Worm (Caenorhabditis elegans) whole organism, L4 larva: ENCODE data around the gene pigw-1.

Source experiments
- D1046.2 ChIP-seq: fragments of 200-800 bp; sonication (Bioruptor generic); IDR thresholded peaks from 2 replicates; pipeline ENCODE4 v1.3.6; 2022; ENCODE audit warnings: missing genetic modification characterization, missing compliant biosample characterization
- T26A8.4 ChIP-seq: fragments of 200-800 bp; sonication (Bioruptor generic); IDR thresholded peaks from 2 replicates; pipeline ENCODE4 v1.3.6; 2022; ENCODE audit warnings: missing genetic modification characterization, missing compliant biosample characterization
- Y48G9A.11 ChIP-seq: fragments of 200-800 bp; sonication (Bioruptor generic); IDR thresholded peaks from 2 replicates; pipeline ENCODE4 v1.3.6; 2022; ENCODE audit warnings: missing genetic modification reagents, missing genetic modification characterization, missing compliant biosample characterization
- Y75B8A.6 ChIP-seq: fragments of 200-800 bp; sonication (Bioruptor generic); IDR thresholded peaks from 2 replicates; pipeline ENCODE4 v1.3.6; 2022; ENCODE audit warnings: missing genetic modification reagents, missing genetic modification characterization, missing compliant biosample characterization
- ZK546.5 ChIP-seq, 2 experiments: sonication (generic microtip); optimal IDR thresholded peaks; 2 replicates each; lab custom pipeline; 2017; ENCODE audit warnings: missing biosample characterization in 2 of 2, missing genetic modification characterization in 2 of 2
- aly-2 ChIP-seq: sonication (generic microtip); optimal IDR thresholded peaks from 2 replicates; lab custom pipeline; 2018; ENCODE audit warnings: missing biosample characterization, missing genetic modification characterization
- ama-1 ChIP-seq: fragments of 150-350 bp; optimal IDR thresholded peaks from 2 replicates; lab custom pipeline; 2014; ENCODE audit warnings: inconsistent platforms, mixed read lengths
- arid-1 ChIP-seq: fragments of 200-800 bp; sonication (Bioruptor generic); conservative IDR thresholded peaks from 2 replicates; pipeline ENCODE4 v1.3.6; 2022; ENCODE audit warnings: missing genetic modification reagents, missing genetic modification characterization, missing compliant biosample characterization
- attf-4 ChIP-seq: sonication (generic microtip); optimal IDR thresholded peaks from 3 replicates; lab custom pipeline; 2017; ENCODE audit warnings: missing biosample characterization, missing genetic modification characterization
- ceh-28 ChIP-seq: fragments of 150-350 bp; optimal IDR thresholded peaks from 2 replicates; lab custom pipeline; 2014; ENCODE audit warnings: missing biosample characterization, missing genetic modification reagents, missing genetic modification characterization
- ceh-44 ChIP-seq: fragments of 200-800 bp; sonication (Bioruptor generic); IDR thresholded peaks from 2 replicates; pipeline ENCODE4 v1.3.6; 2022; ENCODE audit warnings: missing genetic modification reagents, missing genetic modification characterization, missing compliant biosample characterization
- ceh-62 ChIP-seq: sonication (generic microtip); optimal IDR thresholded peaks from 2 replicates; lab custom pipeline; 2017; ENCODE audit warnings: missing biosample characterization, missing genetic modification characterization
- daf-19 ChIP-seq: fragments of 200-800 bp; sonication (Bioruptor generic); conservative IDR thresholded peaks from 2 replicates; pipeline ENCODE4 v1.3.6; 2022; ENCODE audit warnings: missing genetic modification characterization, missing compliant biosample characterization
- daf-8 ChIP-seq: fragments of 200-800 bp; sonication (Bioruptor generic); IDR thresholded peaks from 2 replicates; pipeline ENCODE4 v1.3.6; 2022; ENCODE audit warnings: missing genetic modification characterization, missing compliant biosample characterization
- dmd-8 ChIP-seq: fragments of 200-800 bp; sonication (Bioruptor generic); IDR thresholded peaks from 2 replicates; pipeline ENCODE4 v1.3.6; 2022; ENCODE audit warnings: missing genetic modification characterization, missing compliant biosample characterization
- fkh-10 ChIP-seq: fragments of 150-350 bp; optimal IDR thresholded peaks from 2 replicates; lab custom pipeline; 2014; ENCODE audit warnings: missing biosample characterization, missing genetic modification reagents, missing genetic modification characterization
- gei-8 ChIP-seq: fragments of 200-800 bp; sonication (Bioruptor generic); optimal IDR thresholded peaks from 2 replicates; lab custom pipeline; 2018; ENCODE audit warnings: mild to moderate bottlenecking, missing genetic modification characterization, missing compliant biosample characterization
- hif-1 ChIP-seq, 2 experiments: sonication (generic microtip); optimal IDR thresholded peaks; 2 replicates each; lab custom pipeline; 2016 to 2017; ENCODE audit warnings: missing compliant biosample characterization in 2 of 2, missing genetic modification characterization in 2 of 2, missing genetic modification reagents in 2 of 2, missing genotype in 2 of 2, mild to moderate bottlenecking in 1 of 2
- hlh-11 ChIP-seq: fragments of 200-800 bp; sonication (Bioruptor generic); optimal IDR thresholded peaks from 2 replicates; lab custom pipeline; 2018; ENCODE audit warnings: mild to moderate bottlenecking, missing genetic modification characterization, missing compliant biosample characterization
- hlh-30 ChIP-seq: sonication (generic microtip); optimal IDR thresholded peaks from 2 replicates; lab custom pipeline; 2017; ENCODE audit warnings: antibody characterized with exemption, mild to moderate bottlenecking, missing genetic modification characterization, missing compliant biosample characterization; ENCODE audit not compliant: insufficient read depth
- hmg-1.1 ChIP-seq: fragments of 200-800 bp; sonication (Bioruptor generic); IDR thresholded peaks from 2 replicates; pipeline ENCODE4 v1.3.6; 2022; ENCODE audit warnings: missing genetic modification reagents, missing genetic modification characterization, missing compliant biosample characterization
- jun-1 ChIP-seq: fragments of 150-350 bp; optimal IDR thresholded peaks from 2 replicates; lab custom pipeline; 2014; ENCODE audit warnings: missing biosample characterization, missing genetic modification reagents, missing genetic modification characterization
- lin-15B ChIP-seq: fragments of 150-350 bp; sonication (generic microtip); optimal IDR thresholded peaks from 3 replicates; lab custom pipeline; 2014; ENCODE audit warnings: missing biosample characterization, missing genetic modification characterization
- lin-38 ChIP-seq: fragments of 200-800 bp; sonication (Bioruptor generic); IDR thresholded peaks from 2 replicates; pipeline ENCODE4 v1.3.6; 2022; ENCODE audit warnings: missing genetic modification reagents, missing genetic modification characterization, missing compliant biosample characterization
- lsy-2 ChIP-seq, 2 experiments: fragments of 150-350 bp in 1 of 2; sonication (generic microtip) in 1 of 2; optimal IDR thresholded peaks; 2 replicates each; lab custom pipeline; 2014 to 2017; ENCODE audit warnings: missing biosample characterization in 2 of 2, missing genetic modification characterization in 2 of 2
- madf-5 ChIP-seq, 2 experiments: fragments of 200-800 bp; sonication (Bioruptor generic); IDR thresholded peaks; 2 replicates each; pipeline ENCODE4 v1.3.6; 2022; ENCODE audit warnings: missing compliant biosample characterization in 2 of 2, missing genetic modification characterization in 2 of 2
- madf-9 ChIP-seq: fragments of 200-800 bp; sonication (Bioruptor generic); conservative IDR thresholded peaks from 2 replicates; pipeline ENCODE4 v1.3.6; 2022; ENCODE audit warnings: missing genetic modification reagents, missing genetic modification characterization, missing compliant biosample characterization
- mdt-29 ChIP-seq: fragments of 200-800 bp; sonication (Bioruptor generic); IDR thresholded peaks from 2 replicates; pipeline ENCODE4 v1.3.6; 2022; ENCODE audit warnings: missing genetic modification reagents, missing genetic modification characterization, missing compliant biosample characterization
- mes-2 ChIP-seq: sonication (generic microtip); optimal IDR thresholded peaks from 2 replicates; lab custom pipeline; 2016; ENCODE audit warnings: missing genotype, mild to moderate bottlenecking, missing genetic modification characterization, missing compliant biosample characterization; ENCODE audit not compliant: poor library complexity, severe bottlenecking
- mxl-2 ChIP-seq: fragments of 200-800 bp; sonication (Bioruptor generic); conservative IDR thresholded peaks from 2 replicates; pipeline ENCODE4 v1.3.6; 2022; ENCODE audit warnings: missing genetic modification reagents, missing genetic modification characterization, missing compliant biosample characterization
- nhr-11 ChIP-seq: fragments of 150-350 bp; optimal IDR thresholded peaks from 2 replicates; lab custom pipeline; 2014; ENCODE audit warnings: missing biosample characterization, missing genetic modification characterization
- nhr-237 ChIP-seq: sonication (generic microtip); optimal IDR thresholded peaks from 2 replicates; lab custom pipeline; 2017; ENCODE audit warnings: missing biosample characterization, missing genetic modification characterization
- nhr-28 ChIP-seq: fragments of 150-350 bp; optimal IDR thresholded peaks from 2 replicates; lab custom pipeline; 2014; ENCODE audit warnings: missing biosample characterization, missing genetic modification characterization
- nhr-42 ChIP-seq: fragments of 200-800 bp; sonication (Bioruptor generic); IDR thresholded peaks from 2 replicates; pipeline ENCODE4 v1.3.6; 2022; ENCODE audit warnings: missing genetic modification characterization, missing compliant biosample characterization
- nhr-6 ChIP-seq: fragments of 150-350 bp; optimal IDR thresholded peaks from 2 replicates; lab custom pipeline; 2014; ENCODE audit warnings: missing biosample characterization, missing genetic modification characterization
- nhr-76 ChIP-seq: fragments of 150-350 bp; optimal IDR thresholded peaks from 2 replicates; lab custom pipeline; 2014; ENCODE audit warnings: missing biosample characterization, missing genetic modification characterization
- nhr-77 ChIP-seq: fragments of 150-350 bp; optimal IDR thresholded peaks from 2 replicates; lab custom pipeline; 2014; ENCODE audit warnings: missing biosample characterization, missing genetic modification characterization
- pha-4 ChIP-seq, 2 experiments: fragments of 150-350 bp in 1 of 2; fragments of 200-800 bp in 1 of 2; sonication (Bioruptor generic) in 1 of 2; IDR thresholded peaks in 1 of 2; optimal IDR thresholded peaks in 1 of 2; 2 replicates each; pipeline versions ENCODE4 v1.3.6 to Lab custom; 2014 to 2022; ENCODE audit warnings: missing genetic modification characterization in 2 of 2, missing genetic modification reagents in 2 of 2, missing biosample characterization in 1 of 2, missing compliant biosample characterization in 1 of 2
- saeg-2 ChIP-seq: fragments of 200-800 bp; sonication (Bioruptor generic); IDR thresholded peaks from 2 replicates; pipeline ENCODE4 v1.3.6; 2022; ENCODE audit warnings: missing genetic modification reagents, missing genetic modification characterization, missing compliant biosample characterization
- sdz-12 ChIP-seq: fragments of 200-800 bp; sonication (Bioruptor generic); optimal IDR thresholded peaks from 2 replicates; lab custom pipeline; 2018; ENCODE audit warnings: mild to moderate bottlenecking, missing genetic modification characterization, missing compliant biosample characterization
- set-16 ChIP-seq: fragments of 200-800 bp; sonication (Bioruptor generic); IDR thresholded peaks from 2 replicates; pipeline ENCODE4 v1.3.6; 2022; ENCODE audit warnings: missing genetic modification reagents, missing genetic modification characterization, missing compliant biosample characterization
- snpc-1.2 ChIP-seq: fragments of 200-800 bp; sonication (Bioruptor generic); IDR thresholded peaks from 2 replicates; pipeline ENCODE4 v1.3.6; 2022; ENCODE audit warnings: missing genetic modification reagents, missing genetic modification characterization, missing compliant biosample characterization
- snpc-4 ChIP-seq: fragments of 150-350 bp; optimal IDR thresholded peaks from 2 replicates; lab custom pipeline; 2014; ENCODE audit warnings: missing biosample characterization, missing genetic modification characterization
- spr-1 ChIP-seq: sonication (generic microtip); optimal IDR thresholded peaks from 2 replicates; lab custom pipeline; 2016; ENCODE audit warnings: mild to moderate bottlenecking, missing genetic modification characterization, missing compliant biosample characterization
- tag-97 ChIP-seq: fragments of 200-800 bp; sonication (Bioruptor generic); IDR thresholded peaks from 2 replicates; pipeline ENCODE4 v1.3.6; 2022; ENCODE audit warnings: missing genetic modification characterization, missing compliant biosample characterization
- tra-1 ChIP-seq: fragments of 200-800 bp; sonication (Bioruptor generic); IDR thresholded peaks from 2 replicates; pipeline ENCODE4 v1.3.6; 2022; ENCODE audit warnings: missing genetic modification reagents, missing genetic modification characterization, missing compliant biosample characterization
- vab-7 ChIP-seq: fragments of 200-800 bp; sonication (Bioruptor generic); IDR thresholded peaks from 2 replicates; pipeline ENCODE4 v1.3.6; 2022; ENCODE audit warnings: missing genetic modification reagents, missing genetic modification characterization, missing compliant biosample characterization
- zip-2 ChIP-seq: fragments of 150-350 bp; optimal IDR thresholded peaks from 2 replicates; lab custom pipeline; 2014; ENCODE audit warnings: missing biosample characterization, missing genetic modification characterization
- ztf-7 ChIP-seq: fragments of 150-350 bp; optimal IDR thresholded peaks from 2 replicates; lab custom pipeline; 2014; ENCODE audit warnings: missing biosample characterization, missing genetic modification characterization

Gene pigw-1

DNA sequence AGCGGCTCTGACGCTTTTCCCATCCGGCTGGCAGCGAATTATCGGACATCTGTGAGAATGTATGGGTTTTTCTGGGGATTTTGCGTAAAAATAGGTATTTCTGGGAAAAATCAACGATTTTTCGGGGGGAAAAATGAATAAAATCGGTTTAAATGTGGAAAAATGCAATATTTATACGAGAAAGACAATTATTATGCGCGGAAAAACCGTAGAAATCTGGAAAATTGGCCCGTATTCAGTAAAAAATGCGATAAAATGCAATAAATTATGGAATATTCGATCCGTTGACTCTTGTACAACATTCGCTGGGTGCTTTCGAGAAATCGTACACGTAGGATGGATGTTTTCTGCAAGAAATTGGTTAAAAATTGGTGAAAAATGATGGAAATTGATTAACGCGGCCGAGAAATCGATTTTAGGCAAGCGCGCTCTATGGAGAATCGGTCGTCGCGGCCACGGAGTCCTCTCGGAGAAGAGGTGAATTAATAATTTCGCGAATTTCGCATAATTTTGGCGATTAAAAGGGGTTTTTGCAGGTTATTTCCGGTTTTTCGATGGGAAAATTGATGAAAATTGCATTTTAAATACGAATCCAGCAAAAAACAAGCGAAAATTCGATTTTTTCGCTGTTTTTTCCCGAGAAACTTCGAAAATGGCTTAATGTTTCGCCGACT is 4.4 kb upstream of the pigw-1 start, which contains the start of gene pinn-1:
Gene pinn-1, minus strand, starts transcription at position 51 of the 674 bp plus-strand sequence.
- TF ChIP-seq zip-2 (tag; lab: Kevin White, UChicago) = no peak
- peak; percentile 64 for TF ChIP-seq spr-1 (tag; lab: Kevin White, UChicago)
- peak; percentile 68 for TF ChIP-seq jun-1
- TF ChIP-seq Y48G9A.11 (GFP tag; lab: Robert Waterston, UW) = peak; percentile 90
- TF ChIP-seq ceh-62 (tag; lab: Kevin White, UChicago) = no peak
- TF ChIP-seq ZK546.5 (tag; optimal IDR thresholded peaks at IDR 0.05; lab: Kevin White, UChicago) = peak in 1 of 2 experiments; percentile 12
- peak; percentile 77 for TF ChIP-seq ztf-7 (tag; lab: Kevin White, UChicago)
- TF ChIP-seq mdt-29 (GFP tag; lab: Robert Waterston, UW) = peak; percentile 74
- TF ChIP-seq sdz-12 (GFP tag; lab: Kevin White, UChicago) = peak; percentile 90
- peak; percentile 74 for TF ChIP-seq vab-7 (GFP tag; lab: Robert Waterston, UW)
- no peak for TF ChIP-seq aly-2 (tag; lab: Kevin White, UChicago)
- peak; percentile 99 for TF ChIP-seq lin-38 (GFP tag; lab: Robert Waterston, UW)
- TF ChIP-seq madf-9 = peak; percentile 88
- peak; percentile 87 for TF ChIP-seq ceh-44 (GFP tag; lab: Robert Waterston, UW)
- TF ChIP-seq daf-19 = no peak
- no peak for TF ChIP-seq attf-4 (tag; lab: Kevin White, UChicago)
- no peak for TF ChIP-seq ama-1 (lab: Kevin White, UChicago)
- no peak for TF ChIP-seq gei-8 (GFP tag; lab: Kevin White, UChicago)
- TF ChIP-seq ceh-28 = peak; percentile 46
- peak; percentile 53 for TF ChIP-seq nhr-11 (tag; lab: Kevin White, UChicago)
- no peak for TF ChIP-seq dmd-8
- peak; percentile 78 for TF ChIP-seq hlh-11 (tag; lab: Kevin White, UChicago)
- 0 out of 2 replicates have a peak, but pooled peaks have one; percentile 28 for TF ChIP-seq saeg-2 (GFP tag; lab: Robert Waterston, UW)
- TF ChIP-seq lsy-2 (tag; optimal IDR thresholded peaks at IDR 0.05; lab: Kevin White, UChicago) = peak; percentile 59 to 89
- no peak for TF ChIP-seq daf-8 (GFP tag; lab: Robert Waterston, UW)
- TF ChIP-seq madf-5 (GFP tag; IDR thresholded peaks at IDR 0.05; lab: Robert Waterston, UW) = peak; percentile 67 to 85; a peak in 2 of 4 replicates
- TF ChIP-seq pha-4 (GFP tag; IDR thresholded peaks at IDR 0.05; lab: Robert Waterston, UW) = peak; percentile 75
- TF ChIP-seq pha-4 (tag; optimal IDR thresholded peaks at IDR 0.05; lab: Kevin White, UChicago) = peak; percentile 43
- peak; percentile 87; the same call in 1 of the 2 replicates for TF ChIP-seq tag-97 (GFP tag; lab: Robert Waterston, UW)
- no peak for TF ChIP-seq snpc-4
- no peak for TF ChIP-seq nhr-76 (tag; lab: Kevin White, UChicago)
- TF ChIP-seq nhr-77 (tag; lab: Kevin White, UChicago) = peak; percentile 53
- 0 out of 2 replicates have a peak, but pooled peaks have one; percentile 41 for TF ChIP-seq arid-1
- no peak for TF ChIP-seq nhr-237 (tag; lab: Kevin White, UChicago)
- 0 out of 2 replicates have a peak, but pooled peaks have one; percentile 16 for TF ChIP-seq mxl-2 (GFP tag; lab: Robert Waterston, UW)
- TF ChIP-seq nhr-42 (GFP tag; lab: Robert Waterston, UW) = peak; percentile 83; the same call in 1 of the 2 replicates
- peak; percentile 74; the same call in 1 of the 2 replicates for TF ChIP-seq D1046.2
- TF ChIP-seq set-16 (GFP tag; lab: Robert Waterston, UW) = peak; percentile 18; the same call in 1 of the 2 replicates
- TF ChIP-seq T26A8.4 = peak; percentile 79
- peak; percentile 75; the same call in 1 of the 2 replicates for TF ChIP-seq snpc-1.2 (GFP tag; lab: Robert Waterston, UW)
- peak in 1 of 2 experiments; percentile 94 for TF ChIP-seq hif-1 (tag; optimal IDR thresholded peaks at IDR 0.05; lab: Kevin White, UChicago)
- TF ChIP-seq hmg-1.1 = peak; percentile 79
- TF ChIP-seq mes-2 (tag; lab: Kevin White, UChicago) = peak; percentile 100
- 0 out of 2 replicates have a peak, but pooled peaks have one; percentile 24 for TF ChIP-seq Y75B8A.6
- peak; percentile 51 for TF ChIP-seq hlh-30 (tag; lab: Kevin White, UChicago)
- peak; percentile 82 for TF ChIP-seq tra-1
- TF ChIP-seq nhr-6 = peak; percentile 55
- peak; percentile 71 for TF ChIP-seq lin-15B (tag; lab: Kevin White, UChicago)
- peak; percentile 65 for TF ChIP-seq fkh-10 (GFP tag; lab: Kevin White, UChicago)
- TF ChIP-seq nhr-28 (tag; lab: Kevin White, UChicago) = peak; percentile 44
